Fruit fly (Drosophila melanogaster) whole organism, embryonic: ENCODE results near the gene beag.
A peak's percentile ranks its signal among the peaks of the same experiment; 100 is the strongest.

Source experiments
- Asciz ChIP-seq: fragments of 200-800 bp; sonication (Bioruptor generic); optimal IDR thresholded peaks from 2 replicates; lab custom pipeline; 2017; ENCODE audit warnings: missing biosample characterization, mild to moderate bottlenecking, missing genetic modification characterization, missing genetic modification reagents
- CG10462 ChIP-seq: fragments of 200-800 bp; sonication (Bioruptor generic); optimal IDR thresholded peaks from 2 replicates; lab custom pipeline; 2016; ENCODE audit warnings: missing biosample characterization, missing genetic modification characterization
- CG11456 ChIP-seq: fragments of 200-800 bp; sonication (Bioruptor generic); IDR thresholded peaks from 3 replicates; pipeline ENCODE4 v1.3.6; 2022; ENCODE audit warnings: missing biosample characterization, missing genetic modification characterization
- CG14860 ChIP-seq: fragments of 200-800 bp; sonication (Bioruptor generic); IDR thresholded peaks from 3 replicates; pipeline ENCODE4 v1.3.6; 2022; ENCODE audit warnings: missing biosample characterization, missing genetic modification characterization; ENCODE audit not compliant: partially characterized antibody
- CG16815 ChIP-seq: fragments of 200-800 bp; sonication (Bioruptor generic); optimal IDR thresholded peaks from 3 replicates; lab custom pipeline; 2017; ENCODE audit warnings: missing biosample characterization, mild to moderate bottlenecking, missing genetic modification characterization
- CG17912 ChIP-seq: fragments of 200-800 bp; sonication (Bioruptor generic); optimal IDR thresholded peaks from 2 replicates; lab custom pipeline; 2018; ENCODE audit warnings: missing biosample characterization, mild to moderate bottlenecking, missing genetic modification characterization
- CG2199 ChIP-seq: fragments of 200-800 bp; sonication (Bioruptor generic); IDR thresholded peaks from 3 replicates; pipeline ENCODE4 v1.3.6; 2022; ENCODE audit warnings: missing biosample characterization, missing genetic modification characterization
- CG32767 ChIP-seq: fragments of 200-800 bp; sonication (Bioruptor generic); IDR thresholded peaks from 2 replicates; pipeline ENCODE4 v1.3.6; 2022; ENCODE audit warnings: missing biosample characterization, missing genetic modification characterization
- CG3281 ChIP-seq: fragments of 200-800 bp; sonication (Bioruptor generic); optimal IDR thresholded peaks from 3 replicates; lab custom pipeline; 2017; ENCODE audit warnings: missing biosample characterization, mild to moderate bottlenecking, missing genetic modification characterization
- CG42726 ChIP-seq: fragments of 200-800 bp; sonication (Bioruptor generic); IDR thresholded peaks from 2 replicates; pipeline ENCODE4 v1.3.6; 2022; ENCODE audit warnings: missing biosample characterization, missing genetic modification characterization; ENCODE audit not compliant: partially characterized antibody
- CG4328 ChIP-seq: fragments of 200-800 bp; sonication (Bioruptor generic); optimal IDR thresholded peaks from 3 replicates; lab custom pipeline; 2017; ENCODE audit warnings: missing biosample characterization, missing genetic modification reagents, missing genetic modification characterization
- CG4424 ChIP-seq: fragments of 200-800 bp; sonication (Bioruptor generic); optimal IDR thresholded peaks from 3 replicates; lab custom pipeline; 2016; ENCODE audit warnings: missing biosample characterization, missing genetic modification characterization
- CG6254 ChIP-seq: fragments of 200-800 bp; sonication (Bioruptor generic); optimal IDR thresholded peaks from 3 replicates; lab custom pipeline; 2017; ENCODE audit warnings: mild to moderate bottlenecking, missing biosample characterization, missing genetic modification reagents, missing genetic modification characterization
- CG7372 ChIP-seq: fragments of 200-800 bp; sonication (Bioruptor generic); IDR thresholded peaks from 2 replicates; pipeline ENCODE4 v1.3.6; 2022; ENCODE audit warnings: missing biosample characterization, missing genetic modification characterization
- CG7839 ChIP-seq: fragments of 200-800 bp; sonication (Bioruptor generic); optimal IDR thresholded peaks from 3 replicates; lab custom pipeline; 2018; ENCODE audit warnings: missing biosample characterization, mild to moderate bottlenecking, missing genetic modification characterization, moderate library complexity
- CG7987 ChIP-seq: fragments of 200-800 bp; sonication (Bioruptor generic); optimal IDR thresholded peaks from 2 replicates; lab custom pipeline; 2018; ENCODE audit warnings: missing biosample characterization, mild to moderate bottlenecking, missing genetic modification characterization, moderate library complexity
- CG8089 ChIP-seq: fragments of 200-800 bp; sonication (Bioruptor generic); optimal IDR thresholded peaks from 3 replicates; lab custom pipeline; 2016; ENCODE audit warnings: missing biosample characterization, missing genetic modification characterization
- Camta ChIP-seq: fragments of 200-800 bp; sonication (Bioruptor generic); optimal IDR thresholded peaks from 2 replicates; lab custom pipeline; 2016; ENCODE audit warnings: missing biosample characterization, missing genetic modification characterization
- CrebB ChIP-seq: fragments of 200-800 bp; sonication (Bioruptor generic); optimal IDR thresholded peaks from 3 replicates; lab custom pipeline; 2018; ENCODE audit warnings: missing biosample characterization, mild to moderate bottlenecking, missing genetic modification characterization
- Elba2 ChIP-seq: fragments of 200-800 bp; sonication (Bioruptor generic); optimal IDR thresholded peaks from 3 replicates; lab custom pipeline; 2016; ENCODE audit warnings: missing biosample characterization, missing genetic modification characterization
- GATAe ChIP-seq: fragments of 200-800 bp; sonication (Bioruptor generic); conservative IDR thresholded peaks from 2 replicates; pipeline ENCODE4 v1.3.6; 2022; ENCODE audit warnings: missing biosample characterization, missing genetic modification characterization
- Gsc ChIP-seq: fragments of 200-800 bp; sonication (Bioruptor generic); IDR thresholded peaks from 2 replicates; pipeline ENCODE4 v1.3.6; 2022; ENCODE audit warnings: missing biosample characterization, missing genetic modification characterization
- Hand ChIP-seq: fragments of 200-800 bp; sonication (Bioruptor generic); optimal IDR thresholded peaks from 2 replicates; lab custom pipeline; 2017; ENCODE audit warnings: mild to moderate bottlenecking, missing biosample characterization, missing genetic modification reagents, missing genetic modification characterization
- HmgZ ChIP-seq: fragments of 200-800 bp; sonication (Bioruptor generic); optimal IDR thresholded peaks from 2 replicates; lab custom pipeline; 2018; ENCODE audit warnings: missing biosample characterization, mild to moderate bottlenecking, missing genetic modification characterization
- Hmr ChIP-seq: fragments of 200-800 bp; sonication (Bioruptor generic); optimal IDR thresholded peaks from 3 replicates; lab custom pipeline; 2017; ENCODE audit warnings: mild to moderate bottlenecking, missing biosample characterization, missing genetic modification reagents, missing genetic modification characterization
- Hr51 ChIP-seq, 2 experiments: fragments of 200-800 bp; sonication (Bioruptor generic); optimal IDR thresholded peaks; 2 replicates in 1 of 2; 3 replicates in 1 of 2; lab custom pipeline; 2016 to 2018; ENCODE audit warnings: missing biosample characterization in 2 of 2, missing genetic modification characterization in 2 of 2, mild to moderate bottlenecking in 1 of 2, moderate library complexity in 1 of 2
- Hr78 ChIP-seq, 2 experiments: fragments of 200-800 bp in 1 of 2; fragments of >200 bp in 1 of 2; sonication (Bioruptor generic) in 1 of 2; optimal IDR thresholded peaks; 2 replicates each; lab custom pipeline; 2017 to 2019; ENCODE audit warnings: missing biosample characterization in 2 of 2, missing genetic modification characterization in 2 of 2, mild to moderate bottlenecking in 1 of 2, moderate library complexity in 1 of 2
- MESR4 ChIP-seq: fragments of 200-800 bp; sonication (Bioruptor generic); optimal IDR thresholded peaks from 2 replicates; lab custom pipeline; 2018; ENCODE audit warnings: missing biosample characterization, mild to moderate bottlenecking, missing genetic modification characterization, moderate library complexity
- Oli ChIP-seq: fragments of 200-800 bp; sonication (Bioruptor generic); optimal IDR thresholded peaks from 2 replicates; lab custom pipeline; 2018; ENCODE audit warnings: missing biosample characterization, mild to moderate bottlenecking, missing genetic modification characterization, moderate library complexity
- Scr ChIP-seq: fragments of 200-800 bp; sonication (Bioruptor generic); IDR thresholded peaks from 2 replicates; pipeline ENCODE4 v1.3.6; 2022; ENCODE audit warnings: missing biosample characterization, missing genetic modification characterization; ENCODE audit not compliant: partially characterized antibody
- Sox100B ChIP-seq: fragments of 200-800 bp; sonication (Bioruptor generic); optimal IDR thresholded peaks from 3 replicates; lab custom pipeline; 2018; ENCODE audit warnings: missing biosample characterization, mild to moderate bottlenecking, missing genetic modification characterization
- Sry-δ ChIP-seq: fragments of 200-800 bp; sonication (Bioruptor generic); optimal IDR thresholded peaks from 2 replicates; lab custom pipeline; 2016; ENCODE audit warnings: missing biosample characterization, missing genetic modification characterization
- Trl ChIP-seq, 3 experiments: fragments of >200 bp in 2 of 3; fragments of 200-800 bp in 1 of 3; sonication (Bioruptor generic) in 1 of 3; optimal IDR thresholded peaks; 2 replicates in 1 of 3; 3 replicates in 2 of 3; lab custom pipeline; 2016 to 2017; ENCODE audit warnings: missing biosample characterization in 1 of 3, missing genetic modification characterization in 1 of 3
- ash1 ChIP-seq: fragments of 200-800 bp; sonication (Bioruptor generic); optimal IDR thresholded peaks from 2 replicates; lab custom pipeline; 2018; ENCODE audit warnings: missing biosample characterization, mild to moderate bottlenecking, missing genetic modification characterization
- crol ChIP-seq: fragments of 200-800 bp; sonication (Bioruptor generic); IDR thresholded peaks from 2 replicates; pipeline ENCODE4 v1.3.6; 2022; ENCODE audit warnings: missing biosample characterization, missing genetic modification characterization
- dimm ChIP-seq: fragments of 200-800 bp; sonication (Bioruptor generic); IDR thresholded peaks from 2 replicates; pipeline ENCODE4 v1.3.6; 2022; ENCODE audit warnings: missing biosample characterization, missing genetic modification characterization
- dm ChIP-seq: fragments of 200-800 bp; sonication (Bioruptor generic); optimal IDR thresholded peaks from 3 replicates; lab custom pipeline; 2016; ENCODE audit warnings: missing biosample characterization, missing genetic modification characterization
- en ChIP-seq: fragments of 200-800 bp; sonication (Bioruptor generic); optimal IDR thresholded peaks from 2 replicates; lab custom pipeline; 2016; ENCODE audit warnings: missing biosample characterization, missing genetic modification characterization
- ftz-f1 ChIP-seq: fragments of 200-800 bp; sonication (Bioruptor generic); optimal IDR thresholded peaks from 2 replicates; lab custom pipeline; 2016; ENCODE audit warnings: missing biosample characterization, missing genetic modification characterization
- hb ChIP-seq: fragments of 200-800 bp; sonication (Bioruptor generic); IDR thresholded peaks from 3 replicates; pipeline ENCODE4 v1.3.6; 2022; ENCODE audit warnings: missing biosample characterization, missing genetic modification characterization; ENCODE audit not compliant: partially characterized antibody
- klu ChIP-seq: fragments of 200-800 bp; sonication (Bioruptor generic); IDR thresholded peaks from 2 replicates; pipeline ENCODE4 v1.3.6; 2022; ENCODE audit warnings: missing biosample characterization, missing genetic modification characterization
- knrl ChIP-seq: fragments of 200-800 bp; sonication (Bioruptor generic); IDR thresholded peaks from 3 replicates; pipeline ENCODE4 v1.3.6; 2022; ENCODE audit warnings: missing biosample characterization, missing genetic modification characterization; ENCODE audit not compliant: partially characterized antibody
- pnt ChIP-seq: fragments of 200-800 bp; sonication (Bioruptor generic); optimal IDR thresholded peaks from 3 replicates; lab custom pipeline; 2016; ENCODE audit warnings: missing biosample characterization, missing genetic modification characterization
- psq ChIP-seq: fragments of 200-800 bp; sonication (Bioruptor generic); optimal IDR thresholded peaks from 2 replicates; lab custom pipeline; 2017; ENCODE audit warnings: missing biosample characterization, missing genetic modification characterization
- ranshi ChIP-seq: fragments of 200-800 bp; sonication (Bioruptor generic); IDR thresholded peaks from 2 replicates; pipeline ENCODE4 v1.3.6; 2022; ENCODE audit warnings: missing biosample characterization, missing genetic modification characterization
- tll ChIP-seq, 2 experiments: fragments of 200-800 bp in 1 of 2; fragments of >200 bp in 1 of 2; sonication (Bioruptor generic) in 1 of 2; optimal IDR thresholded peaks; 2 replicates each; lab custom pipeline; 2017 to 2019; ENCODE audit warnings: missing biosample characterization in 2 of 2, missing genetic modification characterization in 2 of 2, mild to moderate bottlenecking in 1 of 2, moderate library complexity in 1 of 2
- trh ChIP-seq: fragments of 200-800 bp; sonication (Bioruptor generic); optimal IDR thresholded peaks from 2 replicates; lab custom pipeline; 2016; ENCODE audit warnings: missing biosample characterization, missing genetic modification characterization

The beag gene

DNA sequence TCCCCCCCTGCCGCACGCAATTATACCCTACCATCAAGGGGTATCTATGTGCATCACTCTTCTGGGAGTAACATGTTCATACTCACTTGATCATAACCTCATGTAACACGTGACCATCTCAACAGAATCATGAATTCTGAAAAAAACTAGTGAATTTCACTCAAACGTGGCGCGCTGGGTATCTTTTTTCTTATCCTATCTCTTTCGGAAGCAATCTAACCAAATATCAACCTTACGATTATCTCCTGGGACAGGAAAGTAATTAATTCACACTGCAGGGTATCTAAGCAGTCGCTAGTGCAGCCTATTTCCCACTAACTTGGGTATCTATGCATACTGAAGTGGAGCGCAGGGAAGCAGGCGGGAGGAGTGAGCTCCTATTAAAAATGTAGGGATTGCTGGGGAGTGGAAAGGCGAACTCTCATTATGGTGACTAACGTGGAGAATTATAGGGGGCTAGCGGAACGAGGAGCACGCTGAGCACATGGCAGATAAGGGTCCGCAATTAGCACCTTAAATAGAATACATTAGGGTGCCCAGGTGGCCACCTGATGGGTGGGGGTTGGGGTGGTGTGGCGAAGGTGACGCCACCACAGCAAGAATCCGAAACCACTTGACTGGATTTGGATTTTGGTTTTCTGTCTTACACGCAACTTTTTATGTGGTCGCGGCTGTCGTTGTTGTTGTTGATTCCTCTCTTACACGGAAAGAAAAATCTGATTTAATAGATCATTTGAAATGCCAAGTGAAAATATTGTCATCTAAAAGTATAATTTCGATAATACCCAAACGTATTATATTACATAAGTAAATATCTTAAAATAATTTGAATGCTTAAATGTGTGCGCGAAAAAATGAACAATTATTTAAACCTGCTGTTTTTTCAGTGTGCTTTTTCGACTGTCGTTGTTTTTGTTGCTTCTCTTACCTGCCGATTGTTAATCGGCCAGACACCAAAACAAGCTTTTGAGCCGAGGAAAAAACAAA, 9.5 kb downstream of the beag start (continued):
- TF ChIP-seq Camta (GFP tag; lab: Kevin White, UChicago) (peak; percentile 69), CrebB (tag; lab: Kevin White, UChicago) (peak; percentile 95), hb (no peak), Hr51 (GFP tag; optimal IDR thresholded peaks at IDR 0.05; lab: Kevin White, UChicago) (peak; percentile 66 to 95), Gsc (GFP tag; lab: Robert Waterston, UW) (no peak), GATAe (GFP tag; lab: Robert Waterston, UW) (no peak), CG4424 (peak; percentile 94), CG14860 (GFP tag; lab: Robert Waterston, UW) (no peak), Scr (GFP tag; lab: Robert Waterston, UW) (no peak), ftz-f1 (GFP tag; lab: Kevin White, UChicago) (no peak), CG17912 (GFP tag; lab: Kevin White, UChicago) (no peak), crol (no peak), Sry-δ (GFP tag; lab: Kevin White, UChicago) (peak; percentile 21), HmgZ (peak; percentile 95), CG11456 (GFP tag; lab: Robert Waterston, UW) (no peak), Elba2 (GFP tag; lab: Kevin White, UChicago) (peak; percentile 3), CG7987 (GFP tag; lab: Kevin White, UChicago) (peak; percentile 85), CG7372 (GFP tag; lab: Robert Waterston, UW) (no peak), dimm (GFP tag; lab: Robert Waterston, UW) (no peak), dm (GFP tag; lab: Kevin White, UChicago) (peak; percentile 45), CG42726 (GFP tag; lab: Robert Waterston, UW) (no peak), psq (GFP tag; lab: Kevin White, UChicago) (peak; percentile 35), Trl (optimal IDR thresholded peaks at IDR 0.05; lab: Kevin White, UChicago) (peak in 1 of 2 experiments; percentile 5), Trl (GFP tag; optimal IDR thresholded peaks at IDR 0.05; lab: Kevin White, UChicago) (peak; percentile 58), CG6254 (GFP tag; lab: Kevin White, UChicago) (peak; percentile 87), ash1 (no peak), CG3281 (GFP tag; lab: Kevin White, UChicago) (peak; percentile 96), Hand (GFP tag; lab: Kevin White, UChicago) (peak; percentile 90), Asciz (GFP tag; lab: Kevin White, UChicago) (peak; percentile 92), CG2199 (GFP tag; lab: Robert Waterston, UW) (no peak), klu (GFP tag; lab: Robert Waterston, UW) (no peak), MESR4 (peak; percentile 3), CG8089 (GFP tag; lab: Kevin White, UChicago) (peak; percentile 53), CG7839 (peak; percentile 98), CG16815 (GFP tag; lab: Kevin White, UChicago) (peak; percentile 83), ranshi (GFP tag; lab: Robert Waterston, UW) (no peak), Oli (tag; lab: Kevin White, UChicago) (peak; percentile 94), pnt (peak; percentile 73), knrl (no peak), CG10462 (GFP tag; lab: Kevin White, UChicago) (peak; percentile 64), Sox100B (GFP tag; lab: Kevin White, UChicago) (peak; percentile 91), CG4328 (GFP tag; lab: Kevin White, UChicago) (peak; percentile 86), Hmr (peak; percentile 96), trh (peak; percentile 86), Hr78 (GFP tag; optimal IDR thresholded peaks at IDR 0.05; lab: Kevin White, UChicago) (peak in 1 of 2 experiments; percentile 72), en (peak; percentile 19), tll (GFP tag; optimal IDR thresholded peaks at IDR 0.05; lab: Kevin White, UChicago) (no peak), CG32767 (GFP tag; lab: Robert Waterston, UW) (no peak)
